Worm (Caenorhabditis elegans) whole organism, L1 larva: ENCODE results near the gene ttr-53.

Experiments
- C04F5.9 ChIP-seq: sonication (generic microtip); optimal IDR thresholded peaks from 2 replicates; lab custom pipeline; 2016; ENCODE audit warnings: missing genetic modification characterization, missing compliant biosample characterization
- Y116A8C.19 ChIP-seq: sonication (generic microtip); optimal IDR thresholded peaks from 2 replicates; lab custom pipeline; 2016; ENCODE audit warnings: missing compliant biosample characterization, missing genetic modification characterization, borderline replicate concordance
- aha-1 ChIP-seq: fragments of 150-350 bp; optimal IDR thresholded peaks from 2 replicates; lab custom pipeline; 2014; ENCODE audit warnings: missing biosample characterization, missing genetic modification characterization
- aly-2 ChIP-seq: fragments of 150-350 bp; optimal IDR thresholded peaks from 2 replicates; lab custom pipeline; 2014; ENCODE audit warnings: missing biosample characterization, missing genetic modification characterization
- blmp-1 ChIP-seq: fragments of 150-350 bp; optimal IDR thresholded peaks from 2 replicates; lab custom pipeline; 2014; ENCODE audit warnings: missing biosample characterization, missing genetic modification characterization
- ceh-8 ChIP-seq: fragments of 200-800 bp; sonication (Bioruptor generic); optimal IDR thresholded peaks from 2 replicates; lab custom pipeline; 2018; ENCODE audit warnings: mild to moderate bottlenecking, missing genetic modification characterization, moderate library complexity, missing compliant biosample characterization
- ceh-82 ChIP-seq, 3 experiments: fragments of 150-350 bp in 1 of 3; sonication (generic microtip) in 2 of 3; optimal IDR thresholded peaks; 2 replicates each; lab custom pipeline; 2014 to 2017; ENCODE audit warnings: missing biosample characterization in 3 of 3, missing genetic modification characterization in 3 of 3
- dsc-1 ChIP-seq: sonication (generic microtip); optimal IDR thresholded peaks from 2 replicates; lab custom pipeline; 2016; ENCODE audit warnings: mild to moderate bottlenecking, missing genetic modification characterization, missing compliant biosample characterization
- efl-3 ChIP-seq: fragments of 200-800 bp; sonication (Bioruptor generic); optimal IDR thresholded peaks from 2 replicates; lab custom pipeline; 2018; ENCODE audit warnings: mild to moderate bottlenecking, missing genetic modification characterization, missing compliant biosample characterization
- egl-13 ChIP-seq: sonication (generic microtip); optimal IDR thresholded peaks from 2 replicates; lab custom pipeline; 2016; ENCODE audit warnings: missing genotype, missing genetic modification reagents, missing genetic modification characterization, missing compliant biosample characterization
- elt-3 ChIP-seq, 6 experiments: fragments of 150-350 bp in 1 of 6; sonication (generic microtip); optimal IDR thresholded peaks; 2 replicates each; lab custom pipeline; 2017 to 2018; ENCODE audit warnings: missing biosample characterization in 6 of 6, missing genetic modification characterization in 6 of 6, inconsistent platforms in 1 of 6
- fkh-10 ChIP-seq: sonication (generic microtip); optimal IDR thresholded peaks from 2 replicates; lab custom pipeline; 2017; ENCODE audit warnings: missing biosample characterization, missing genetic modification reagents, missing genetic modification characterization
- fos-1 ChIP-seq: fragments of 150-350 bp; optimal IDR thresholded peaks from 2 replicates; lab custom pipeline; 2014; ENCODE audit warnings: missing biosample characterization, missing genetic modification characterization
- hpl-2 ChIP-seq: fragments of 150-350 bp; optimal IDR thresholded peaks from 2 replicates; lab custom pipeline; 2014; ENCODE audit warnings: missing biosample characterization, missing genetic modification reagents, missing genetic modification characterization
- isw-1 ChIP-seq: fragments of 200-800 bp; sonication (Bioruptor generic); IDR thresholded peaks from 2 replicates; pipeline ENCODE4 v1.3.6; 2022; ENCODE audit warnings: missing genetic modification characterization, missing compliant biosample characterization
- lin-15B ChIP-seq: fragments of 150-350 bp; sonication (generic microtip); optimal IDR thresholded peaks from 3 replicates; lab custom pipeline; 2014; ENCODE audit warnings: missing biosample characterization, missing genetic modification characterization
- lir-3 ChIP-seq: sonication (generic microtip); optimal IDR thresholded peaks from 2 replicates; lab custom pipeline; 2016; ENCODE audit warnings: mild to moderate bottlenecking, missing genetic modification characterization, moderate library complexity, missing compliant biosample characterization; ENCODE audit not compliant: poor library complexity
- mab-9 ChIP-seq: fragments of 200-800 bp; sonication (Bioruptor generic); IDR thresholded peaks from 2 replicates; pipeline ENCODE4 v1.3.6; 2022; ENCODE audit warnings: missing genetic modification reagents, missing genetic modification characterization, missing compliant biosample characterization
- mdl-1 ChIP-seq, 2 experiments: fragments of 150-350 bp; optimal IDR thresholded peaks; 2 replicates each; lab custom pipeline; 2014 to 2017; ENCODE audit warnings: missing biosample characterization in 2 of 2, missing genetic modification characterization in 2 of 2, inconsistent platforms in 1 of 2
- mef-2 ChIP-seq: fragments of 150-350 bp; optimal IDR thresholded peaks from 2 replicates; lab custom pipeline; 2014; ENCODE audit warnings: missing biosample characterization, missing genetic modification characterization
- nhr-19 ChIP-seq: fragments of 200-800 bp; sonication (Bioruptor generic); conservative IDR thresholded peaks from 2 replicates; pipeline ENCODE4 v1.3.6; 2022; ENCODE audit warnings: missing genetic modification characterization, missing compliant biosample characterization
- nhr-20 ChIP-seq: sonication (generic microtip); optimal IDR thresholded peaks from 2 replicates; lab custom pipeline; 2016; ENCODE audit warnings: mild to moderate bottlenecking, missing genetic modification characterization, missing compliant biosample characterization
- nhr-237 ChIP-seq: fragments of 150-350 bp; optimal IDR thresholded peaks from 2 replicates; lab custom pipeline; 2014; ENCODE audit warnings: missing biosample characterization, missing genetic modification characterization
- nhr-47 ChIP-seq: sonication (generic microtip); optimal IDR thresholded peaks from 2 replicates; lab custom pipeline; 2016; ENCODE audit warnings: mild to moderate bottlenecking, missing genetic modification characterization, moderate library complexity, missing compliant biosample characterization
- nhr-71 ChIP-seq: sonication (generic microtip); optimal IDR thresholded peaks from 2 replicates; lab custom pipeline; 2016; ENCODE audit warnings: mild to moderate bottlenecking, missing genetic modification characterization, moderate library complexity, missing compliant biosample characterization
- nhr-84 ChIP-seq: sonication (generic microtip); optimal IDR thresholded peaks from 2 replicates; lab custom pipeline; 2017; ENCODE audit warnings: missing biosample characterization, missing genetic modification characterization
- pag-3 ChIP-seq: sonication (generic microtip); optimal IDR thresholded peaks from 2 replicates; lab custom pipeline; 2017; ENCODE audit warnings: missing genetic modification characterization, mild to moderate bottlenecking, missing compliant biosample characterization, antibody characterized with exemption, borderline replicate concordance; ENCODE audit not compliant: insufficient read depth
- pax-3 ChIP-seq: fragments of 200-800 bp; sonication (Bioruptor generic); optimal IDR thresholded peaks from 2 replicates; lab custom pipeline; 2018; ENCODE audit warnings: mild to moderate bottlenecking, missing genetic modification characterization, moderate library complexity, missing compliant biosample characterization
- sup-37 ChIP-seq: fragments of 200-800 bp; sonication (Bioruptor generic); optimal IDR thresholded peaks from 2 replicates; lab custom pipeline; 2018; ENCODE audit warnings: mild to moderate bottlenecking, missing genetic modification characterization, missing compliant biosample characterization
- swsn-7 ChIP-seq: sonication (generic microtip); optimal IDR thresholded peaks from 2 replicates; lab custom pipeline; 2016; ENCODE audit warnings: missing genetic modification characterization, missing compliant biosample characterization
- tlp-1 ChIP-seq: fragments of 150-350 bp; optimal IDR thresholded peaks from 2 replicates; lab custom pipeline; 2014; ENCODE audit warnings: missing biosample characterization, missing genetic modification characterization
- unc-86 ChIP-seq: sonication (generic microtip); optimal IDR thresholded peaks from 2 replicates; lab custom pipeline; 2016; ENCODE audit warnings: missing genetic modification characterization, missing compliant biosample characterization
- unc-98 ChIP-seq: fragments of 200-800 bp; sonication (Bioruptor generic); IDR thresholded peaks from 2 replicates; pipeline ENCODE4 v1.3.6; 2022; ENCODE audit warnings: missing genetic modification characterization, missing compliant biosample characterization
- vab-15 ChIP-seq: sonication (generic microtip); optimal IDR thresholded peaks from 2 replicates; lab custom pipeline; 2017; ENCODE audit warnings: missing genotype, mild to moderate bottlenecking, missing genetic modification characterization, missing compliant biosample characterization
- xbp-1 ChIP-seq: sonication (generic microtip); optimal IDR thresholded peaks from 2 replicates; lab custom pipeline; 2016; ENCODE audit warnings: missing genetic modification characterization, missing compliant biosample characterization
- zip-4 ChIP-seq: fragments of 200-800 bp; sonication (Bioruptor generic); optimal IDR thresholded peaks from 2 replicates; lab custom pipeline; 2018; ENCODE audit warnings: mild to moderate bottlenecking, missing genetic modification characterization, moderate library complexity, missing compliant biosample characterization
- ztf-11 ChIP-seq, 2 experiments: sonication (generic microtip); optimal IDR thresholded peaks; 2 replicates each; lab custom pipeline; 2016 to 2017; ENCODE audit warnings: missing genetic modification characterization in 2 of 2, missing biosample characterization in 1 of 2, missing compliant biosample characterization in 1 of 2
- ztf-4 ChIP-seq: fragments of 150-350 bp; optimal IDR thresholded peaks from 2 replicates; lab custom pipeline; 2014; ENCODE audit warnings: missing biosample characterization, missing genetic modification characterization

The ttr-53 gene

DNA sequence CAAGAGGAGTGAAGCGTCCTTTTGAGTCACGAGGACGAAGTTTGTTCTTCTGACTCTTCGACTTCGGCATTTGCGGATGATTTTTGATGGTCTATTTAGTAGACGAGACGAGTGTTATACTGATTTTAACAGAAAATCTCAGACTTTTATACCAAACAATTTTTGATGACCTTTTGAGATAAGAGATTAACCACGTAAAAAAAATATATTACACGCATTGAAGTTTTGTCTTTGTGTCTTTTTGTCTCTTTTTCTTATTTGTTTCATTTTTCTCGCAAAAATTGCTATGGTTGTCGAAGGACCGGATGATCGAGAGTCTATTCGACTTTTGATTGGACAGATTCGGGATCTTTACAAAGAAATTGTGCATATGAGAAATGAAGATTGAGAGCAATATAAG lies 46.4 kb upstream of the ttr-53 start, which contains the start of gene spch-1:
TSS of gene spch-1 (minus strand) at position 101 of the 400 bp plus-strand sequence.
- TF ChIP-seq blmp-1 (tag; lab: Kevin White, UChicago) (no peak), zip-4 (no peak), nhr-19 (GFP tag; lab: Robert Waterston, UW) (no peak), nhr-84 (tag; lab: Kevin White, UChicago) (no peak), mdl-1 (tag; optimal IDR thresholded peaks at IDR 0.05; lab: Kevin White, UChicago) (no peak), fkh-10 (no peak), nhr-20 (tag; lab: Kevin White, UChicago) (no peak), mab-9 (GFP tag; lab: Robert Waterston, UW) (no peak), mef-2 (tag; lab: Kevin White, UChicago) (no peak), pax-3 (no peak), aly-2 (no peak), unc-98 (no peak), isw-1 (GFP tag; lab: Robert Waterston, UW) (no peak)

DNA sequence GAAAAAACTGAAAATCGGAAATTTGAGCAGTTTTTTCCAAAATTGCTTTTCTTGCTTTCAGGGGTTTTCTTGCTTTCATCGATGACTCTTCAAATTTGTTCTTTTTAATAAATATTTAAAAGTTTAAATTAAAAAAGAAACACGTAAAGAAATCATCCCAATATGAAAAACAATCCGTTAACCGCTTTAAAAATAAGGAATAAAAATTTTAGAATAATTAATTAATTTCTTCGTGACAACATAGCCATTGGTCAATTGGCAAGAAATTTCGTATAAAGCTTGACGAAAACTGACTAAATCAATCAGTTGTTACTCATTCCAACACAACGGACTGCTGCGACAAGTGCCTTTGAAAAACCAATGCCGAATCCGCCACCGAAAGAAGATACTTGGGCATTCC lies 45.3 kb upstream of the ttr-53 start, which contains the start of gene nsph-3.2:
TSS of gene nsph-3.2 (plus strand) at position 301 of the 400 bp plus-strand sequence.
- TF ChIP-seq fos-1 (no peak), elt-3 (tag; optimal IDR thresholded peaks at IDR 0.05; lab: Kevin White, UChicago) (no peak), unc-86 (no peak), xbp-1 (tag; lab: Kevin White, UChicago) (no peak), lin-15B (tag; lab: Kevin White, UChicago) (no peak), Y116A8C.19 (tag; lab: Kevin White, UChicago) (no peak), ztf-11 (tag; optimal IDR thresholded peaks at IDR 0.05; lab: Kevin White, UChicago) (no peak)

- no peak for TF ChIP-seq fos-1
- no peak for TF ChIP-seq nhr-71 (tag; lab: Kevin White, UChicago)
- TF ChIP-seq ceh-82 (tag; optimal IDR thresholded peaks at IDR 0.05; lab: Kevin White, UChicago) = no peak
- no peak for TF ChIP-seq nhr-47 (tag; lab: Kevin White, UChicago)
- no peak for TF ChIP-seq ceh-8 (GFP tag; lab: Kevin White, UChicago)
- no peak for TF ChIP-seq swsn-7 (tag; lab: Kevin White, UChicago)
- no peak for TF ChIP-seq egl-13 (tag; lab: Kevin White, UChicago)
- no peak for TF ChIP-seq aha-1 (tag; lab: Kevin White, UChicago)
- TF ChIP-seq sup-37 = no peak
- TF ChIP-seq mef-2 (tag; lab: Kevin White, UChicago) = no peak
- TF ChIP-seq vab-15 (tag; lab: Kevin White, UChicago) = no peak
- no peak for TF ChIP-seq ztf-4 (tag; lab: Kevin White, UChicago)
- TF ChIP-seq tlp-1 (tag; lab: Kevin White, UChicago) = no peak
- no peak for TF ChIP-seq pag-3 (tag; lab: Kevin White, UChicago)
- TF ChIP-seq C04F5.9 (tag; lab: Kevin White, UChicago) = no peak
- no peak for TF ChIP-seq dsc-1 (tag; lab: Kevin White, UChicago)
- TF ChIP-seq efl-3 (GFP tag; lab: Kevin White, UChicago) = no peak
- TF ChIP-seq lir-3 = no peak
- TF ChIP-seq hpl-2 (GFP tag; lab: Kevin White, UChicago) = no peak
- TF ChIP-seq nhr-237 (tag; lab: Kevin White, UChicago) = no peak
These were observed 42.7 kb upstream of the ttr-53 start, which contains the start of gene C04G2.10 for ce11 chrIV:10115142-10115541. Gene C04G2.10 (plus strand): TSS chrIV:10115442.
